Worm (Caenorhabditis elegans) whole organism, L2 larva: ENCODE measurements around the gene E02H1.5.

ENCODE experiments used
- F13H6.1 ChIP-seq: sonication (generic microtip); optimal IDR thresholded peaks from 2 replicates; lab custom pipeline; 2016; ENCODE audit warnings: missing genetic modification characterization, missing compliant biosample characterization
- R02D3.7 ChIP-seq: fragments of 150-350 bp; optimal IDR thresholded peaks from 2 replicates; lab custom pipeline; 2014; ENCODE audit warnings: missing biosample characterization, missing genetic modification characterization
- ZK546.5 ChIP-seq: sonication (generic microtip); optimal IDR thresholded peaks from 2 replicates; lab custom pipeline; 2017; ENCODE audit warnings: missing biosample characterization, missing genetic modification characterization
- alr-1 ChIP-seq: fragments of 150-350 bp; optimal IDR thresholded peaks from 2 replicates; lab custom pipeline; 2014; ENCODE audit warnings: missing biosample characterization, missing genetic modification characterization
- blmp-1 ChIP-seq: sonication (generic microtip); optimal IDR thresholded peaks from 2 replicates; lab custom pipeline; 2017; ENCODE audit warnings: missing genetic modification characterization, mild to moderate bottlenecking, missing compliant biosample characterization, antibody characterized with exemption, moderate library complexity; ENCODE audit not compliant: insufficient read depth
- fos-1 ChIP-seq: fragments of 150-350 bp; optimal IDR thresholded peaks from 2 replicates; lab custom pipeline; 2014; ENCODE audit warnings: missing biosample characterization, missing genetic modification characterization
- lin-39 ChIP-seq: fragments of 150-350 bp; optimal IDR thresholded peaks from 2 replicates; lab custom pipeline; 2014; ENCODE audit warnings: missing biosample characterization, missing genetic modification reagents, missing genetic modification characterization
- nhr-12 ChIP-seq: fragments of 150-350 bp; optimal IDR thresholded peaks from 2 replicates; lab custom pipeline; 2014; ENCODE audit warnings: missing biosample characterization, missing genetic modification characterization
- nhr-25 ChIP-seq: fragments of 150-350 bp; sonication (generic microtip); optimal IDR thresholded peaks from 3 replicates; lab custom pipeline; 2014; ENCODE audit warnings: missing biosample characterization, missing genetic modification characterization
- snpc-4 ChIP-seq: fragments of 150-350 bp; optimal IDR thresholded peaks from 2 replicates; lab custom pipeline; 2014; ENCODE audit warnings: missing biosample characterization, missing genetic modification characterization
- unc-62 ChIP-seq: fragments of 150-350 bp; optimal IDR thresholded peaks from 2 replicates; lab custom pipeline; 2014; ENCODE audit warnings: missing biosample characterization, missing genetic modification reagents, missing genetic modification characterization

DNA sequence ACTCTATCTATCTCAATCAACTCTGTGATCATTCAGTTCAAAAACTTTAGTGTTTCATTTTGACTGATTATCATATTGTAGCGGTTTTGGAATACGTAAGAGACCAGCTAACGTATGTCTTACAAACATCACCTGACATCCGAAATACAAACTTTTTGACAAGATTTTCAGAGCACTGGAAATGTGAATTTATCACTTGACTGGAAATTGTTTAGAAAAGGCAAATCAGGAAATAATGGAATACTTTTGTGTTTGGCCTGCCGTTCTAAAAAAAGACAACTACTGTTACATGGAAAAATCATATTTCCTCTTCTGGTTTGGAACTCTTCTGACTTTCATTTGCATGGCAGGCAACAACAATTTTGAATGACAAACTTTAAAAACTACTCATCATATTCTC is 43.5 kb upstream of the E02H1.5 start, which contains the start of gene F35H8.12:
- TF ChIP-seq blmp-1 (tag; lab: Kevin White, UChicago) (no peak), snpc-4 (no peak), lin-39 (no peak), fos-1 (no peak), nhr-25 (no peak), F13H6.1 (tag; lab: Kevin White, UChicago) (no peak), unc-62 (GFP tag; lab: Kevin White, UChicago) (no peak), alr-1 (tag; lab: Kevin White, UChicago) (no peak), R02D3.7 (tag; lab: Kevin White, UChicago) (no peak), ZK546.5 (tag; lab: Kevin White, UChicago) (no peak), nhr-12 (tag; lab: Kevin White, UChicago) (no peak)
